Fruit fly (Drosophila melanogaster): Measurements from ENCODE around the gene Dip-C.

The Dip-C gene

dm6 chr3R:12395880-12396279, 17.7 kb downstream of the Dip-C start, which contains the start of the genes CG10096 and CG10097:
Gene CG10096, minus strand, starts transcription at chr3R:12395980.
Gene CG10097, minus strand, starts transcription at chr3R:12395980.
- TF ChIP-seq MTF-1 (GFP tag; optimal IDR thresholded peaks at IDR 0.05; ENCODE audit: borderline replicate concordance) (no peak), Ets65A (GFP tag) (peak; percentile 29)

- no peak for TF ChIP-seq CG15696 (tag; optimal IDR thresholded peaks at IDR 0.05)
- peak; percentile 97 for TF ChIP-seq CG8359 (GFP tag; optimal IDR thresholded peaks at IDR 0.05; ENCODE audit: borderline replicate concordance)
Measured at dm6 chr3R:12386965-12387364, 26.6 kb downstream of the Dip-C start, which contains the start of gene CG33098. Gene CG33098, plus strand, starts transcription at chr3R:12387188.

dm6 chr3R:12385949-12386348, 27.6 kb downstream of the Dip-C start, which contains the start of gene Sol1:
Gene Sol1, plus strand, starts transcription at chr3R:12386249.
- TF ChIP-seq E2f1 (GFP tag; IDR thresholded peaks at IDR 0.05) (no peak), nerfin-1 (tag; optimal IDR thresholded peaks at IDR 0.05) (no peak), jigr1 (GFP tag; IDR thresholded peaks at IDR 0.05) (no peak), CG3065 (GFP tag; optimal IDR thresholded peaks at IDR 0.05) (no peak), Mes4 (GFP tag; optimal IDR thresholded peaks at IDR 0.05) (no peak), CG5245 (GFP tag; optimal IDR thresholded peaks at IDR 0.05) (no peak), CG1792 (GFP tag; optimal IDR thresholded peaks at IDR 0.05) (no peak), dm (GFP tag; optimal IDR thresholded peaks at IDR 0.05) (no peak), Poxn (GFP tag; IDR thresholded peaks at IDR 0.05) (no peak), slou (GFP tag; optimal IDR thresholded peaks at IDR 0.05) (no peak), Mad (GFP tag; optimal IDR thresholded peaks at IDR 0.05) (no peak), Dref (GFP tag; IDR thresholded peaks at IDR 0.05) (no peak), Lim3 (GFP tag; IDR thresholded peaks at IDR 0.05) (no peak), CG2129 (GFP tag; IDR thresholded peaks at IDR 0.05; ENCODE audit: partially characterized antibody) (no peak), B-H2 (GFP tag; optimal IDR thresholded peaks at IDR 0.05) (no peak), CG11247 (GFP tag; IDR thresholded peaks at IDR 0.05) (no peak), CG6175 (GFP tag; IDR thresholded peaks at IDR 0.05) (no peak), Myb (GFP tag; optimal IDR thresholded peaks at IDR 0.05) (no peak), Dek (tag; optimal IDR thresholded peaks at IDR 0.05) (no peak)

- TF ChIP-seq Antp (GFP tag; optimal IDR thresholded peaks at IDR 0.05) = no peak
- 0 out of 2 replicates have a peak, but pooled peaks have one; percentile 24 for TF ChIP-seq Drgx (GFP tag; IDR thresholded peaks at IDR 0.05)
- TF ChIP-seq chm (GFP tag; IDR thresholded peaks at IDR 0.05) = no peak
- TF ChIP-seq CG1647 (GFP tag; optimal IDR thresholded peaks at IDR 0.05) = no peak
- no peak for TF ChIP-seq Xrp1 (GFP tag; IDR thresholded peaks at IDR 0.05)
- no peak for TF ChIP-seq CG8478 (optimal IDR thresholded peaks at IDR 0.05)
- TF ChIP-seq CG1024 (GFP tag; IDR thresholded peaks at IDR 0.05) = no peak
- no peak for TF ChIP-seq pzg (GFP tag; optimal IDR thresholded peaks at IDR 0.05)
- TF ChIP-seq CG7745 (tag; optimal IDR thresholded peaks at IDR 0.05) = no peak
- TF ChIP-seq CG6175 (GFP tag; IDR thresholded peaks at IDR 0.05) = peak; percentile 75; the same call in 1 of the 3 replicates
Measured at dm6 chr3R:12384274-12384673, 29.3 kb downstream of the Dip-C start.

dm6 chr3R:12383784-12384183, 29.8 kb downstream of the Dip-C start:
- TF ChIP-seq Bgb (GFP tag; IDR thresholded peaks at IDR 0.05; ENCODE audit: partially characterized antibody) = peak; percentile 20; the same call in 1 of the 2 replicates
- TF ChIP-seq D (optimal IDR thresholded peaks at IDR 0.05) = no peak
- TF ChIP-seq D (GFP tag; optimal IDR thresholded peaks at IDR 0.05) = no peak
- peak; percentile 71 for TF ChIP-seq CTCF (GFP tag; optimal IDR thresholded peaks at IDR 0.05)
- TF ChIP-seq CG13287 (GFP tag; IDR thresholded peaks at IDR 0.05; ENCODE audit: partially characterized antibody) = peak; percentile 21; the same call in 1 of the 2 replicates
- TF ChIP-seq stwl (tag; optimal IDR thresholded peaks at IDR 0.05) = peak; percentile 39
- TF ChIP-seq CG17186 (GFP tag; optimal IDR thresholded peaks at IDR 0.05) = no peak
- TF ChIP-seq amos (GFP tag; IDR thresholded peaks at IDR 0.05; ENCODE audit: partially characterized antibody) = peak; percentile 60
- TF ChIP-seq gro (GFP tag; optimal IDR thresholded peaks at IDR 0.05) = no peak
- TF ChIP-seq knrl (GFP tag; IDR thresholded peaks at IDR 0.05; ENCODE audit: partially characterized antibody) = peak; percentile 27; the same call in 1 of the 3 replicates
- TF ChIP-seq Nf-YA (GFP tag; IDR thresholded peaks at IDR 0.05) = no peak
- TF ChIP-seq Fer1 (GFP tag; optimal IDR thresholded peaks at IDR 0.05) = no peak
- TF ChIP-seq CG2712 (tag; optimal IDR thresholded peaks at IDR 0.05) = no peak
- TF ChIP-seq CG16813 (GFP tag; IDR thresholded peaks at IDR 0.05; ENCODE audit: partially characterized antibody) = peak; percentile 31; the same call in 1 of the 3 replicates
